Worm (Caenorhabditis elegans) whole organism, L1 larva: ENCODE results near the gene act-3.

Experiments used
- C04F5.9 ChIP-seq: sonication (generic microtip); optimal IDR thresholded peaks from 2 replicates; lab custom pipeline; 2016; ENCODE audit warnings: missing genetic modification characterization, missing compliant biosample characterization
- aha-1 ChIP-seq: fragments of 150-350 bp; optimal IDR thresholded peaks from 2 replicates; lab custom pipeline; 2014; ENCODE audit warnings: missing biosample characterization, missing genetic modification characterization
- ama-1 ChIP-seq: fragments of 150-350 bp; optimal IDR thresholded peaks from 2 replicates; lab custom pipeline; 2014
- elt-3 ChIP-seq, 6 experiments: fragments of 150-350 bp in 1 of 6; sonication (generic microtip); optimal IDR thresholded peaks; 2 replicates each; lab custom pipeline; 2017 to 2018; ENCODE audit warnings: missing biosample characterization in 6 of 6, missing genetic modification characterization in 6 of 6, inconsistent platforms in 1 of 6
- fkh-10 ChIP-seq: sonication (generic microtip); optimal IDR thresholded peaks from 2 replicates; lab custom pipeline; 2017; ENCODE audit warnings: missing biosample characterization, missing genetic modification reagents, missing genetic modification characterization
- lin-14 ChIP-seq: fragments of 200-800 bp; sonication (Bioruptor generic); optimal IDR thresholded peaks from 2 replicates; lab custom pipeline; 2018; ENCODE audit warnings: mild to moderate bottlenecking, missing genetic modification characterization, moderate library complexity, missing compliant biosample characterization
- nhr-28 ChIP-seq: fragments of 150-350 bp; optimal IDR thresholded peaks from 2 replicates; lab custom pipeline; 2014; ENCODE audit warnings: missing biosample characterization, missing genetic modification characterization
- unc-62 ChIP-seq: fragments of 150-350 bp; optimal IDR thresholded peaks from 2 replicates; lab custom pipeline; 2014; ENCODE audit warnings: missing biosample characterization, missing genetic modification reagents, missing genetic modification characterization
- ztf-11 ChIP-seq, 2 experiments: sonication (generic microtip); optimal IDR thresholded peaks; 2 replicates each; lab custom pipeline; 2016 to 2017; ENCODE audit warnings: missing genetic modification characterization in 2 of 2, missing biosample characterization in 1 of 2, missing compliant biosample characterization in 1 of 2

ce11 chrV:11057043-11057442 lies 17.3 kb downstream of the act-3 start, which contains the start of gene srh-75:
- TF ChIP-seq C04F5.9 (tag; lab: Kevin White, UChicago) (no peak), fkh-10 (no peak), ama-1 (lab: Kevin White, UChicago) (no peak), lin-14 (GFP tag; lab: Kevin White, UChicago) (no peak), ztf-11 (tag; optimal IDR thresholded peaks at IDR 0.05; lab: Kevin White, UChicago) (no peak), nhr-28 (no peak), aha-1 (tag; lab: Kevin White, UChicago) (no peak), unc-62 (no peak), elt-3 (tag; optimal IDR thresholded peaks at IDR 0.05; lab: Kevin White, UChicago) (no peak)
